Worm (Caenorhabditis elegans) whole organism, mixed stage, embryonic: ENCODE results near the gene dsb-1.

ENCODE experiments used
- M03D4.4 ChIP-seq: sonication (generic microtip); optimal IDR thresholded peaks from 2 replicates; lab custom pipeline; 2017; ENCODE audit warnings: mild to moderate bottlenecking, missing genetic modification characterization, missing compliant biosample characterization
- bed-3 ChIP-seq: fragments of 200-800 bp; sonication (Bioruptor generic); optimal IDR thresholded peaks from 3 replicates; lab custom pipeline; 2018; ENCODE audit warnings: mild to moderate bottlenecking, missing genetic modification characterization, moderate library complexity, missing compliant biosample characterization
- blmp-1 ChIP-seq: fragments of 150-350 bp; optimal IDR thresholded peaks from 2 replicates; lab custom pipeline; 2014; ENCODE audit warnings: missing biosample characterization, missing genetic modification characterization
- ceh-39 ChIP-seq: fragments of 150-350 bp; optimal IDR thresholded peaks from 2 replicates; lab custom pipeline; 2014; ENCODE audit warnings: missing biosample characterization, missing genetic modification characterization
- ceh-43 ChIP-seq: fragments of 200-800 bp; sonication (Bioruptor generic); optimal IDR thresholded peaks from 2 replicates; lab custom pipeline; 2018; ENCODE audit warnings: mild to moderate bottlenecking, missing genetic modification characterization, moderate library complexity, missing compliant biosample characterization
- ceh-83 ChIP-seq: fragments of 200-800 bp; sonication (Bioruptor generic); optimal IDR thresholded peaks from 2 replicates; lab custom pipeline; 2018; ENCODE audit warnings: mild to moderate bottlenecking, missing genetic modification characterization, missing compliant biosample characterization
- ces-1 ChIP-seq: fragments of 150-350 bp; optimal IDR thresholded peaks from 2 replicates; lab custom pipeline; 2014; ENCODE audit warnings: missing biosample characterization, missing genetic modification reagents, missing genetic modification characterization
- cnd-1 ChIP-seq: fragments of 200-800 bp; sonication (Bioruptor generic); optimal IDR thresholded peaks from 2 replicates; lab custom pipeline; 2018; ENCODE audit warnings: mild to moderate bottlenecking, missing genetic modification characterization, missing compliant biosample characterization
- drap-1 ChIP-seq: fragments of 200-800 bp; sonication (Bioruptor generic); optimal IDR thresholded peaks from 3 replicates; lab custom pipeline; 2018; ENCODE audit warnings: mild to moderate bottlenecking, missing genetic modification characterization, missing compliant biosample characterization
- elt-1 ChIP-seq: sonication (generic microtip); optimal IDR thresholded peaks from 2 replicates; lab custom pipeline; 2017; ENCODE audit warnings: missing genetic modification characterization, mild to moderate bottlenecking, missing compliant biosample characterization, antibody characterized with exemption, moderate library complexity, borderline replicate concordance; ENCODE audit not compliant: insufficient read depth
- elt-3 ChIP-seq: fragments of 150-350 bp; optimal IDR thresholded peaks from 2 replicates; lab custom pipeline; 2014; ENCODE audit warnings: missing biosample characterization, missing genetic modification characterization
- flh-1 ChIP-seq: fragments of 200-800 bp; sonication (Bioruptor generic); optimal IDR thresholded peaks from 2 replicates; lab custom pipeline; 2018; ENCODE audit warnings: mild to moderate bottlenecking, missing genetic modification characterization, moderate library complexity, missing compliant biosample characterization
- ham-2 ChIP-seq: fragments of 200-800 bp; sonication (Bioruptor generic); optimal IDR thresholded peaks from 2 replicates; lab custom pipeline; 2018; ENCODE audit warnings: mild to moderate bottlenecking, missing genetic modification characterization, missing compliant biosample characterization
- hlh-1 ChIP-seq: fragments of 150-350 bp; optimal IDR thresholded peaks from 2 replicates; lab custom pipeline; 2014; ENCODE audit warnings: missing biosample characterization, missing genetic modification reagents, missing genetic modification characterization
- lin-13 ChIP-seq: fragments of 150-350 bp; optimal IDR thresholded peaks from 2 replicates; lab custom pipeline; 2014; ENCODE audit warnings: missing biosample characterization, missing genetic modification characterization
- lin-32 ChIP-seq: fragments of 200-800 bp; sonication (Bioruptor generic); optimal IDR thresholded peaks from 2 replicates; lab custom pipeline; 2018; ENCODE audit warnings: mild to moderate bottlenecking, missing genetic modification characterization, missing compliant biosample characterization
- lsy-2 ChIP-seq: fragments of 150-350 bp; optimal IDR thresholded peaks from 2 replicates; lab custom pipeline; 2014; ENCODE audit warnings: missing biosample characterization, missing genetic modification characterization
- mab-5 ChIP-seq: fragments of 150-350 bp; optimal IDR thresholded peaks from 2 replicates; lab custom pipeline; 2014; ENCODE audit warnings: missing biosample characterization, missing genetic modification characterization
- mep-1 ChIP-seq: fragments of 150-350 bp; optimal IDR thresholded peaks from 2 replicates; lab custom pipeline; 2017; ENCODE audit warnings: missing biosample characterization, missing genetic modification reagents, missing genetic modification characterization, inconsistent platforms
- mls-2 ChIP-seq: sonication (generic microtip); optimal IDR thresholded peaks from 2 replicates; lab custom pipeline; 2016; ENCODE audit warnings: mild to moderate bottlenecking, missing genetic modification characterization, moderate library complexity, missing compliant biosample characterization
- nhr-12 ChIP-seq: fragments of 150-350 bp; optimal IDR thresholded peaks from 2 replicates; lab custom pipeline; 2014; ENCODE audit warnings: missing biosample characterization, missing genetic modification characterization
- nhr-2 ChIP-seq: fragments of 150-350 bp; optimal IDR thresholded peaks from 2 replicates; lab custom pipeline; 2014; ENCODE audit warnings: missing biosample characterization, missing genetic modification characterization
- nhr-237 ChIP-seq: fragments of 150-350 bp; optimal IDR thresholded peaks from 2 replicates; lab custom pipeline; 2014; ENCODE audit warnings: missing biosample characterization, missing genetic modification characterization
- nhr-28 ChIP-seq: fragments of 150-350 bp; optimal IDR thresholded peaks from 2 replicates; lab custom pipeline; 2014; ENCODE audit warnings: missing biosample characterization, missing genetic modification characterization
- nhr-76 ChIP-seq: sonication (generic microtip); optimal IDR thresholded peaks from 2 replicates; lab custom pipeline; 2017; ENCODE audit warnings: missing biosample characterization, missing genetic modification characterization
- pha-4 ChIP-seq: fragments of 150-350 bp; optimal IDR thresholded peaks from 2 replicates; lab custom pipeline; 2018; ENCODE audit warnings: missing biosample characterization, missing genetic modification reagents, missing genetic modification characterization
- sem-2 ChIP-seq: fragments of 200-800 bp; sonication (Bioruptor generic); optimal IDR thresholded peaks from 2 replicates; lab custom pipeline; 2018; ENCODE audit warnings: mild to moderate bottlenecking, missing genetic modification characterization, missing compliant biosample characterization
- snpc-4 ChIP-seq: fragments of 150-350 bp; optimal IDR thresholded peaks from 2 replicates; lab custom pipeline; 2014; ENCODE audit warnings: missing biosample characterization, missing genetic modification characterization
- sptf-1 ChIP-seq: sonication (generic microtip); optimal IDR thresholded peaks from 2 replicates; lab custom pipeline; 2017; ENCODE audit warnings: mild to moderate bottlenecking, missing genetic modification characterization, moderate library complexity, missing compliant biosample characterization
- tbx-8 ChIP-seq: fragments of 200-800 bp; sonication (Bioruptor generic); optimal IDR thresholded peaks from 2 replicates; lab custom pipeline; 2018; ENCODE audit warnings: mild to moderate bottlenecking, missing genetic modification characterization, moderate library complexity, missing compliant biosample characterization
- unc-120 ChIP-seq: sonication (generic microtip); optimal IDR thresholded peaks from 2 replicates; lab custom pipeline; 2017; ENCODE audit warnings: missing genetic modification characterization, missing compliant biosample characterization; ENCODE audit not compliant: poor library complexity, severe bottlenecking
- unc-39 ChIP-seq: fragments of 150-350 bp; optimal IDR thresholded peaks from 2 replicates; lab custom pipeline; 2014; ENCODE audit warnings: missing biosample characterization, missing genetic modification characterization
- unc-62 ChIP-seq: fragments of 150-350 bp; optimal IDR thresholded peaks from 2 replicates; lab custom pipeline; 2014; ENCODE audit warnings: missing biosample characterization, missing genetic modification reagents, missing genetic modification characterization
- zip-8 ChIP-seq: fragments of 150-350 bp; optimal IDR thresholded peaks from 2 replicates; lab custom pipeline; 2014; ENCODE audit warnings: missing biosample characterization, missing genetic modification characterization
- ztf-11 ChIP-seq: fragments of 150-350 bp; optimal IDR thresholded peaks from 2 replicates; lab custom pipeline; 2014; ENCODE audit warnings: missing biosample characterization, missing genetic modification characterization

dsb-1 gene

ce11 chrIV:12391003-12391637 is 17.6 kb upstream of the dsb-1 start, which contains the start of the genes rps-23 and dpm-3:
rps-23 (minus strand) TSS chrIV:12391053.
dpm-3 (plus strand) TSS chrIV:12391587.
- TF ChIP-seq M03D4.4 (tag; lab: Kevin White, UChicago) (peak; percentile 45), pha-4 (tag; lab: Kevin White, UChicago) (peak; percentile 67), nhr-28 (tag; lab: Kevin White, UChicago) (no peak), tbx-8 (no peak), cnd-1 (tag; lab: Kevin White, UChicago) (peak; percentile 49), elt-3 (tag; lab: Kevin White, UChicago) (no peak), snpc-4 (no peak), hlh-1 (tag; lab: Kevin White, UChicago) (peak; percentile 85), ceh-39 (tag; lab: Kevin White, UChicago) (peak; percentile 88), nhr-237 (tag; lab: Kevin White, UChicago) (peak; percentile 83), elt-1 (tag; lab: Kevin White, UChicago) (no peak), unc-39 (tag; lab: Kevin White, UChicago) (no peak), drap-1 (GFP tag; lab: Kevin White, UChicago) (peak; percentile 50), nhr-12 (tag; lab: Kevin White, UChicago) (no peak), bed-3 (no peak), ztf-11 (tag; lab: Kevin White, UChicago) (no peak), ceh-83 (no peak), sem-2 (GFP tag; lab: Kevin White, UChicago) (no peak), mab-5 (tag; lab: Kevin White, UChicago) (peak; percentile 45), unc-62 (GFP tag; lab: Kevin White, UChicago) (peak; percentile 49), mep-1 (tag; lab: Kevin White, UChicago) (peak; percentile 80), ham-2 (GFP tag; lab: Kevin White, UChicago) (peak; percentile 37), zip-8 (no peak), sptf-1 (tag; lab: Kevin White, UChicago) (peak; percentile 78), lin-32 (GFP tag; lab: Kevin White, UChicago) (no peak), blmp-1 (tag; lab: Kevin White, UChicago) (no peak), mls-2 (tag; lab: Kevin White, UChicago) (peak; percentile 22), ces-1 (no peak), unc-120 (tag; lab: Kevin White, UChicago) (peak; percentile 43), flh-1 (GFP tag; lab: Kevin White, UChicago) (no peak), lsy-2 (tag; lab: Kevin White, UChicago) (peak; percentile 99), nhr-2 (tag; lab: Kevin White, UChicago) (peak; percentile 64), nhr-76 (tag; lab: Kevin White, UChicago) (no peak), lin-13 (peak; percentile 83), ceh-43 (GFP tag; lab: Kevin White, UChicago) (peak; percentile 45)
- TF ChIP-seq, all 35 proteins: peak for 18

ce11 chrIV:12396645-12397258 is 12.0 kb upstream of the dsb-1 start:
- TF ChIP-seq sptf-1 (tag; lab: Kevin White, UChicago) (no peak), blmp-1 (tag; lab: Kevin White, UChicago) (peak; percentile 74), nhr-76 (tag; lab: Kevin White, UChicago) (no peak), ham-2 (GFP tag; lab: Kevin White, UChicago) (peak; percentile 50), pha-4 (tag; lab: Kevin White, UChicago) (no peak), elt-3 (tag; lab: Kevin White, UChicago) (peak; percentile 5)

ce11 chrIV:12398437-12398836 is 10.3 kb upstream of the dsb-1 start, which contains the start of gene acs-20:
acs-20 (minus strand) TSS chrIV:12398706.
- TF ChIP-seq sptf-1 (tag; lab: Kevin White, UChicago) (no peak), zip-8 (no peak), nhr-237 (tag; lab: Kevin White, UChicago) (no peak), tbx-8 (no peak), unc-62 (GFP tag; lab: Kevin White, UChicago) (no peak), lsy-2 (tag; lab: Kevin White, UChicago) (no peak), bed-3 (no peak), ham-2 (GFP tag; lab: Kevin White, UChicago) (no peak), pha-4 (tag; lab: Kevin White, UChicago) (no peak), lin-32 (GFP tag; lab: Kevin White, UChicago) (no peak), ztf-11 (tag; lab: Kevin White, UChicago) (no peak), unc-39 (tag; lab: Kevin White, UChicago) (no peak), nhr-28 (tag; lab: Kevin White, UChicago) (no peak), cnd-1 (tag; lab: Kevin White, UChicago) (no peak), ces-1 (no peak), ceh-39 (tag; lab: Kevin White, UChicago) (no peak), M03D4.4 (tag; lab: Kevin White, UChicago) (no peak), elt-3 (tag; lab: Kevin White, UChicago) (no peak), elt-1 (tag; lab: Kevin White, UChicago) (no peak)
